Worm (Caenorhabditis elegans) whole organism, midembryonic: Measurements from ENCODE around the gene F09C6.11.

ENCODE experiments used
- cog-1 ChIP-seq: sonication (generic microtip); optimal IDR thresholded peaks from 2 replicates; lab custom pipeline; 2016; ENCODE audit warnings: missing genetic modification characterization, missing compliant biosample characterization
- flt-1 ChIP-seq: fragments of 200-800 bp; sonication (Bioruptor generic); IDR thresholded peaks from 2 replicates; pipeline ENCODE4 v1.3.6; 2022; ENCODE audit warnings: missing genetic modification characterization, missing compliant biosample characterization
- med-1 ChIP-seq: sonication (generic microtip); optimal IDR thresholded peaks from 2 replicates; lab custom pipeline; 2017; ENCODE audit warnings: missing genetic modification characterization, mild to moderate bottlenecking, missing compliant biosample characterization, antibody characterized with exemption, missing genetic modification reagents; ENCODE audit not compliant: insufficient read depth
- ref-1 ChIP-seq: fragments of 200-800 bp; sonication (Bioruptor generic); conservative IDR thresholded peaks from 2 replicates; pipeline ENCODE4 v1.3.6; 2022; ENCODE audit warnings: missing genetic modification reagents, missing genetic modification characterization, missing compliant biosample characterization

DNA sequence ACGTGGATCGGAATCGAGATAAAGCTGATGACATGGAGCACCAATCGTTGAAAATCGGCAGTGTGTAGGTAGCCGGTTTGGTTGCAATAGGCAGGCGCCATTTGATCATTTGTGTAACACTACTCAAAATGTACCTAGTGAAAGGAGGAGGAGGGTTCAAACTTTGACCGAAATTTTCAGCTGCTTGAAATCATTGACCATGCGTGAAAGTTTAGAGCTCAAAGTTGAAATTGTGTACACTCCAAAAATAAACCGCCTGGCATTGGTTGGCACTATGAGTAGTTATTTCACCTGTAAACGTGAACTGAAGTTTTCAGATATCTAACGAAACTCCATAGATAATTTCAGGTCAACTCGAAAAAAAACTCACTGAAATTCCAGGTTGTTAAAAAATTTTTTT lies 50.2 kb downstream of the F09C6.11 start, which contains the start of gene srh-215:
- TF ChIP-seq med-1 (GFP tag; lab: Kevin White, UChicago) (no peak), flt-1 (GFP tag; lab: Robert Waterston, UW) (no peak), cog-1 (tag; lab: Kevin White, UChicago) (no peak), ref-1 (no peak)
